Worm (Caenorhabditis elegans) whole organism, L3 larva: Measurements from ENCODE around the gene csn-6.

Experiments
- R02D3.7 ChIP-seq: fragments of 150-350 bp; optimal IDR thresholded peaks from 2 replicates; lab custom pipeline; 2014; ENCODE audit warnings: missing biosample characterization, missing genetic modification characterization
- ZK546.5 ChIP-seq: sonication (generic microtip); optimal IDR thresholded peaks from 2 replicates; lab custom pipeline; 2017; ENCODE audit warnings: missing biosample characterization, missing genetic modification characterization
- aly-2 ChIP-seq: fragments of 150-350 bp; optimal IDR thresholded peaks from 2 replicates; lab custom pipeline; 2014; ENCODE audit warnings: missing biosample characterization, missing genetic modification characterization
- ama-1 ChIP-seq: fragments of 150-350 bp; optimal IDR thresholded peaks from 2 replicates; lab custom pipeline; 2018
- ceh-16 ChIP-seq: sonication (generic microtip); optimal IDR thresholded peaks from 2 replicates; lab custom pipeline; 2017; ENCODE audit warnings: missing biosample characterization, missing genetic modification characterization
- ceh-28 ChIP-seq: fragments of 150-350 bp; optimal IDR thresholded peaks from 2 replicates; lab custom pipeline; 2014; ENCODE audit warnings: missing biosample characterization, missing genetic modification reagents, missing genetic modification characterization
- ceh-82 ChIP-seq: fragments of 150-350 bp; optimal IDR thresholded peaks from 2 replicates; lab custom pipeline; 2014; ENCODE audit warnings: missing biosample characterization, missing genetic modification characterization
- ceh-9 ChIP-seq: sonication (generic microtip); optimal IDR thresholded peaks from 2 replicates; lab custom pipeline; 2018; ENCODE audit warnings: missing biosample characterization, missing genetic modification characterization
- daf-12 ChIP-seq: fragments of 150-350 bp; optimal IDR thresholded peaks from 2 replicates; lab custom pipeline; 2014; ENCODE audit warnings: missing biosample characterization, missing genetic modification reagents, missing genetic modification characterization
- egl-27 ChIP-seq: sonication (generic microtip); optimal IDR thresholded peaks from 4 replicates; lab custom pipeline; 2017; ENCODE audit warnings: missing biosample characterization, missing genetic modification reagents, missing genetic modification characterization
- egl-5 ChIP-seq: fragments of 150-350 bp; optimal IDR thresholded peaks from 2 replicates; lab custom pipeline; 2017; ENCODE audit warnings: missing biosample characterization, missing genetic modification reagents, missing genetic modification characterization, inconsistent platforms
- elt-1 ChIP-seq: fragments of 150-350 bp; optimal IDR thresholded peaks from 2 replicates; lab custom pipeline; 2014; ENCODE audit warnings: missing biosample characterization, missing genetic modification characterization
- elt-2 ChIP-seq: sonication (generic microtip); optimal IDR thresholded peaks from 2 replicates; lab custom pipeline; 2016; ENCODE audit warnings: missing genetic modification reagents, mild to moderate bottlenecking, missing genetic modification characterization, missing compliant biosample characterization
- elt-3 ChIP-seq, 3 experiments: fragments of 150-350 bp in 1 of 3; sonication (generic microtip) in 2 of 3; optimal IDR thresholded peaks; 2 replicates in 2 of 3; 4 replicates in 1 of 3; lab custom pipeline; 2014 to 2017; ENCODE audit warnings: missing biosample characterization in 3 of 3, missing genetic modification characterization in 3 of 3
- eor-1 ChIP-seq, 2 experiments: fragments of 150-350 bp; optimal IDR thresholded peaks; 2 replicates each; lab custom pipeline; 2014 to 2018; ENCODE audit warnings: missing biosample characterization in 2 of 2, missing genetic modification characterization in 2 of 2
- fkh-10 ChIP-seq: sonication (generic microtip); optimal IDR thresholded peaks from 2 replicates; lab custom pipeline; 2017; ENCODE audit warnings: missing biosample characterization, missing genetic modification reagents, missing genetic modification characterization
- fkh-2 ChIP-seq: fragments of 150-350 bp; optimal IDR thresholded peaks from 2 replicates; lab custom pipeline; 2014; ENCODE audit warnings: missing biosample characterization, missing genetic modification reagents, missing genetic modification characterization
- hmg-11 ChIP-seq: sonication (generic microtip); optimal IDR thresholded peaks from 2 replicates; lab custom pipeline; 2016; ENCODE audit warnings: missing genetic modification characterization, missing compliant biosample characterization
- jun-1 ChIP-seq: fragments of 150-350 bp; optimal IDR thresholded peaks from 2 replicates; lab custom pipeline; 2014; ENCODE audit warnings: missing biosample characterization, missing genetic modification reagents, missing genetic modification characterization
- lin-15B ChIP-seq: fragments of 150-350 bp; optimal IDR thresholded peaks from 2 replicates; lab custom pipeline; 2014; ENCODE audit warnings: missing biosample characterization, missing genetic modification characterization
- lin-39 ChIP-seq: fragments of 150-350 bp; optimal IDR thresholded peaks from 2 replicates; lab custom pipeline; 2018; ENCODE audit warnings: missing biosample characterization, missing genetic modification reagents, missing genetic modification characterization
- lsy-12 ChIP-seq: sonication (generic microtip); optimal IDR thresholded peaks from 2 replicates; lab custom pipeline; 2016; ENCODE audit warnings: mild to moderate bottlenecking, missing genetic modification characterization, missing compliant biosample characterization
- mdl-1 ChIP-seq: fragments of 150-350 bp; optimal IDR thresholded peaks from 2 replicates; lab custom pipeline; 2014; ENCODE audit warnings: missing biosample characterization, missing genetic modification characterization
- mml-1 ChIP-seq: fragments of 150-350 bp; sonication (generic microtip); optimal IDR thresholded peaks from 3 replicates; lab custom pipeline; 2014; ENCODE audit warnings: missing biosample characterization, missing genetic modification characterization
- nfya-1 ChIP-seq: sonication (generic microtip); optimal IDR thresholded peaks from 2 replicates; lab custom pipeline; 2017; ENCODE audit warnings: missing genetic modification characterization, mild to moderate bottlenecking, missing compliant biosample characterization, antibody characterized with exemption, moderate library complexity; ENCODE audit not compliant: insufficient read depth
- nhr-11 ChIP-seq: fragments of 150-350 bp; optimal IDR thresholded peaks from 2 replicates; lab custom pipeline; 2014; ENCODE audit warnings: missing biosample characterization, missing genetic modification characterization
- nhr-12 ChIP-seq: fragments of 150-350 bp; optimal IDR thresholded peaks from 2 replicates; lab custom pipeline; 2014; ENCODE audit warnings: missing biosample characterization, missing genetic modification characterization
- nhr-23 ChIP-seq: fragments of 150-350 bp; optimal IDR thresholded peaks from 2 replicates; lab custom pipeline; 2014; ENCODE audit warnings: missing biosample characterization, missing genetic modification reagents, missing genetic modification characterization
- nhr-237 ChIP-seq: fragments of 150-350 bp; optimal IDR thresholded peaks from 2 replicates; lab custom pipeline; 2014; ENCODE audit warnings: missing biosample characterization, missing genetic modification characterization
- nhr-25 ChIP-seq: sonication (generic microtip); optimal IDR thresholded peaks from 2 replicates; lab custom pipeline; 2017; ENCODE audit warnings: missing biosample characterization, missing genetic modification characterization
- nhr-28 ChIP-seq: fragments of 150-350 bp; optimal IDR thresholded peaks from 2 replicates; lab custom pipeline; 2014; ENCODE audit warnings: missing biosample characterization, missing genetic modification characterization
- nhr-43 ChIP-seq: sonication (generic microtip); optimal IDR thresholded peaks from 2 replicates; lab custom pipeline; 2016; ENCODE audit warnings: mild to moderate bottlenecking, missing genetic modification characterization, missing compliant biosample characterization; ENCODE audit not compliant: poor library complexity, severe bottlenecking
- nhr-67 ChIP-seq: fragments of 150-350 bp; optimal IDR thresholded peaks from 2 replicates; lab custom pipeline; 2014; ENCODE audit warnings: missing biosample characterization, missing genetic modification characterization
- nhr-76 ChIP-seq: fragments of 150-350 bp; sonication (generic microtip); optimal IDR thresholded peaks from 5 replicates; lab custom pipeline; 2014; ENCODE audit warnings: missing biosample characterization, missing genetic modification characterization
- nhr-77 ChIP-seq: fragments of 150-350 bp; optimal IDR thresholded peaks from 2 replicates; lab custom pipeline; 2014; ENCODE audit warnings: missing biosample characterization, missing genetic modification characterization
- pha-4 ChIP-seq: fragments of 150-350 bp; optimal IDR thresholded peaks from 2 replicates; lab custom pipeline; 2014; ENCODE audit warnings: missing biosample characterization, missing genetic modification reagents, missing genetic modification characterization
- pqm-1 ChIP-seq: fragments of 150-350 bp; optimal IDR thresholded peaks from 2 replicates; lab custom pipeline; 2017; ENCODE audit warnings: missing biosample characterization, missing genetic modification characterization, inconsistent platforms
- sea-2 ChIP-seq: fragments of 150-350 bp; sonication (generic microtip); optimal IDR thresholded peaks from 4 replicates; lab custom pipeline; 2014; ENCODE audit warnings: missing biosample characterization, missing genetic modification reagents, missing genetic modification characterization
- skn-1 ChIP-seq: fragments of 150-350 bp; optimal IDR thresholded peaks from 2 replicates; lab custom pipeline; 2014; ENCODE audit warnings: missing biosample characterization, missing genetic modification characterization
- snpc-4 ChIP-seq: fragments of 150-350 bp; optimal IDR thresholded peaks from 2 replicates; lab custom pipeline; 2014; ENCODE audit warnings: missing biosample characterization, missing genetic modification characterization
- tbx-2 ChIP-seq: sonication (generic microtip); optimal IDR thresholded peaks from 2 replicates; lab custom pipeline; 2016; ENCODE audit warnings: mild to moderate bottlenecking, missing genetic modification characterization, missing compliant biosample characterization
- unc-39 ChIP-seq: sonication (generic microtip); optimal IDR thresholded peaks from 4 replicates; lab custom pipeline; 2017; ENCODE audit warnings: missing biosample characterization, missing genetic modification characterization
- unc-62 ChIP-seq: fragments of 150-350 bp; sonication (generic microtip); optimal IDR thresholded peaks from 4 replicates; lab custom pipeline; 2014; ENCODE audit warnings: missing biosample characterization, missing genetic modification reagents, missing genetic modification characterization
- zag-1 ChIP-seq: fragments of 150-350 bp; optimal IDR thresholded peaks from 2 replicates; lab custom pipeline; 2014; ENCODE audit warnings: missing biosample characterization, missing genetic modification characterization
- ztf-11 ChIP-seq: fragments of 150-350 bp; optimal IDR thresholded peaks from 2 replicates; lab custom pipeline; 2014; ENCODE audit warnings: missing biosample characterization, missing genetic modification characterization
- ztf-4 ChIP-seq: fragments of 150-350 bp; optimal IDR thresholded peaks from 2 replicates; lab custom pipeline; 2014; ENCODE audit warnings: missing biosample characterization, missing genetic modification characterization

Gene csn-6

ce11 chrIV:13289321-13289720 lies 11.3 kb upstream of the csn-6 start, which contains the start of gene Y67H2A.10:
Gene Y67H2A.10 (minus strand): TSS chrIV:13289504.
- TF ChIP-seq ama-1: no peak
- TF ChIP-seq pha-4 (tag; lab: Kevin White, UChicago): peak; percentile 45
- peak; percentile 64 for TF ChIP-seq lin-15B (tag; lab: Kevin White, UChicago)
- peak; percentile 12 for TF ChIP-seq nhr-25 (tag; lab: Kevin White, UChicago)
- TF ChIP-seq ceh-9 (tag; lab: Kevin White, UChicago): no peak
- no peak for TF ChIP-seq nhr-12 (tag; lab: Kevin White, UChicago)
- TF ChIP-seq lin-39 (tag; lab: Kevin White, UChicago): peak; percentile 78
- TF ChIP-seq nhr-237 (tag; lab: Kevin White, UChicago): no peak
- TF ChIP-seq sea-2: no peak
- peak; percentile 25 for TF ChIP-seq hmg-11 (tag; lab: Kevin White, UChicago)
- TF ChIP-seq nhr-77 (tag; lab: Kevin White, UChicago): no peak
- TF ChIP-seq nhr-76: no peak
- no peak for TF ChIP-seq ZK546.5 (tag; lab: Kevin White, UChicago)
- no peak for TF ChIP-seq unc-39 (tag; lab: Kevin White, UChicago)
- no peak for TF ChIP-seq elt-2 (tag; lab: Kevin White, UChicago)
- no peak for TF ChIP-seq nhr-23 (tag; lab: Kevin White, UChicago)
- TF ChIP-seq nfya-1 (tag; lab: Kevin White, UChicago): peak; percentile 44

ce11 chrIV:13290239-13290638 lies 10.4 kb upstream of the csn-6 start:
- TF ChIP-seq unc-62 (no peak), nhr-25 (tag; lab: Kevin White, UChicago) (no peak), nhr-28 (no peak), nhr-23 (tag; lab: Kevin White, UChicago) (no peak), elt-2 (tag; lab: Kevin White, UChicago) (no peak), snpc-4 (tag; lab: Kevin White, UChicago) (no peak), elt-1 (tag; lab: Kevin White, UChicago) (no peak), pqm-1 (tag; lab: Kevin White, UChicago) (no peak), mdl-1 (tag; lab: Kevin White, UChicago) (no peak), ztf-4 (tag; lab: Kevin White, UChicago) (no peak), egl-27 (tag; lab: Kevin White, UChicago) (no peak), nhr-237 (tag; lab: Kevin White, UChicago) (no peak), nhr-43 (tag; lab: Kevin White, UChicago) (no peak), ztf-11 (tag; lab: Kevin White, UChicago) (no peak), mml-1 (no peak), ceh-82 (no peak), daf-12 (no peak)

ce11 chrIV:13297746-13298145 lies 2.9 kb upstream of the csn-6 start, which contains the start of the genes Y67H2A.2 and micu-1:
Gene Y67H2A.2 (minus strand): TSS chrIV:13297819.
Gene micu-1 (plus strand): TSS chrIV:13297926.
- TF ChIP-seq lsy-12 (tag; lab: Kevin White, UChicago) (no peak), R02D3.7 (tag; lab: Kevin White, UChicago) (peak; percentile 35), mdl-1 (tag; lab: Kevin White, UChicago) (no peak), nhr-76 (no peak), pqm-1 (tag; lab: Kevin White, UChicago) (peak; percentile 20), aly-2 (no peak), nfya-1 (tag; lab: Kevin White, UChicago) (peak; percentile 80), nhr-23 (tag; lab: Kevin White, UChicago) (peak; percentile 61), skn-1 (tag; lab: Kevin White, UChicago) (no peak), eor-1 (tag; optimal IDR thresholded peaks at IDR 0.05; lab: Kevin White, UChicago) (no peak), egl-5 (tag; lab: Kevin White, UChicago) (peak; percentile 68), lin-39 (tag; lab: Kevin White, UChicago) (peak; percentile 69), daf-12 (no peak), tbx-2 (tag; lab: Kevin White, UChicago) (no peak), unc-62 (no peak), snpc-4 (tag; lab: Kevin White, UChicago) (peak; percentile 58), elt-2 (tag; lab: Kevin White, UChicago) (peak; percentile 35), nhr-43 (tag; lab: Kevin White, UChicago) (no peak), nhr-12 (tag; lab: Kevin White, UChicago) (no peak), ceh-16 (tag; lab: Kevin White, UChicago) (no peak), hmg-11 (tag; lab: Kevin White, UChicago) (peak; percentile 71), lin-15B (tag; lab: Kevin White, UChicago) (peak; percentile 90), nhr-28 (no peak), zag-1 (tag; lab: Kevin White, UChicago) (no peak), jun-1 (tag; lab: Kevin White, UChicago) (no peak), ztf-11 (tag; lab: Kevin White, UChicago) (no peak), fkh-2 (tag; lab: Kevin White, UChicago) (no peak), unc-39 (tag; lab: Kevin White, UChicago) (no peak), ceh-9 (tag; lab: Kevin White, UChicago) (no peak), fkh-10 (GFP tag; lab: Kevin White, UChicago) (peak; percentile 64), sea-2 (no peak), elt-3 (tag; optimal IDR thresholded peaks at IDR 0.05; lab: Kevin White, UChicago) (no peak), ceh-28 (tag; lab: Kevin White, UChicago) (peak; percentile 29), nhr-77 (tag; lab: Kevin White, UChicago) (no peak), ZK546.5 (tag; lab: Kevin White, UChicago) (no peak), ztf-4 (tag; lab: Kevin White, UChicago) (no peak), nhr-11 (tag; lab: Kevin White, UChicago) (no peak), egl-27 (tag; lab: Kevin White, UChicago) (no peak), ceh-82 (no peak), nhr-67 (no peak), ama-1 (peak; percentile 15)
